Worm (Caenorhabditis elegans) whole organism, L4 larva: Measurements from ENCODE around the gene W04D12.1.

Experiments used
- F10B5.3 ChIP-seq: sonication (generic microtip); optimal IDR thresholded peaks from 2 replicates; lab custom pipeline; 2016; ENCODE audit warnings: mild to moderate bottlenecking, missing genetic modification characterization, missing compliant biosample characterization
- Y105C5A.15 ChIP-seq: fragments of 200-800 bp; sonication (Bioruptor generic); IDR thresholded peaks from 2 replicates; pipeline ENCODE4 v1.3.6; 2022; ENCODE audit warnings: missing genetic modification characterization, missing compliant biosample characterization
- ZK546.5 ChIP-seq, 2 experiments: sonication (generic microtip); optimal IDR thresholded peaks; 2 replicates each; lab custom pipeline; 2017; ENCODE audit warnings: missing biosample characterization in 2 of 2, missing genetic modification characterization in 2 of 2
- aha-1 ChIP-seq: fragments of 150-350 bp; peaks from one replicate; lab custom pipeline; 2014; ENCODE audit warnings: missing biosample characterization, missing genetic modification characterization
- aly-2 ChIP-seq: sonication (generic microtip); optimal IDR thresholded peaks from 2 replicates; lab custom pipeline; 2018; ENCODE audit warnings: missing biosample characterization, missing genetic modification characterization
- attf-4 ChIP-seq: sonication (generic microtip); optimal IDR thresholded peaks from 3 replicates; lab custom pipeline; 2017; ENCODE audit warnings: missing biosample characterization, missing genetic modification characterization
- ceh-20 ChIP-seq: fragments of 200-800 bp; sonication (Bioruptor generic); IDR thresholded peaks from 2 replicates; pipeline ENCODE4 v1.3.6; 2022; ENCODE audit warnings: missing genetic modification reagents, missing genetic modification characterization, missing compliant biosample characterization
- ceh-32 ChIP-seq: sonication (generic microtip); optimal IDR thresholded peaks from 2 replicates; lab custom pipeline; 2016; ENCODE audit warnings: mild to moderate bottlenecking, missing genetic modification characterization, missing compliant biosample characterization; ENCODE audit not compliant: poor library complexity
- ceh-44 ChIP-seq: fragments of 200-800 bp; sonication (Bioruptor generic); IDR thresholded peaks from 2 replicates; pipeline ENCODE4 v1.3.6; 2022; ENCODE audit warnings: missing genetic modification reagents, missing genetic modification characterization, missing compliant biosample characterization
- ceh-62 ChIP-seq: sonication (generic microtip); optimal IDR thresholded peaks from 2 replicates; lab custom pipeline; 2017; ENCODE audit warnings: missing biosample characterization, missing genetic modification characterization
- ces-1 ChIP-seq: fragments of 150-350 bp; sonication (generic microtip); optimal IDR thresholded peaks from 4 replicates; lab custom pipeline; 2014; ENCODE audit warnings: missing biosample characterization, missing genetic modification reagents, missing genetic modification characterization
- ctbp-1 ChIP-seq: fragments of 200-800 bp; sonication (Bioruptor generic); IDR thresholded peaks from 2 replicates; pipeline ENCODE4 v1.3.6; 2022; ENCODE audit warnings: missing genetic modification reagents, missing genetic modification characterization, missing compliant biosample characterization
- daf-16 ChIP-seq, 3 experiments: sonication (generic microtip); optimal IDR thresholded peaks; 2 replicates each; lab custom pipeline; 2016 to 2017; ENCODE audit warnings: missing genetic modification characterization in 3 of 3, missing genetic modification reagents in 3 of 3, mild to moderate bottlenecking in 2 of 3, missing compliant biosample characterization in 2 of 3, missing biosample characterization in 1 of 3, moderate library complexity in 1 of 3
- daf-19 ChIP-seq: fragments of 200-800 bp; sonication (Bioruptor generic); conservative IDR thresholded peaks from 2 replicates; pipeline ENCODE4 v1.3.6; 2022; ENCODE audit warnings: missing genetic modification characterization, missing compliant biosample characterization
- daf-8 ChIP-seq: fragments of 200-800 bp; sonication (Bioruptor generic); IDR thresholded peaks from 2 replicates; pipeline ENCODE4 v1.3.6; 2022; ENCODE audit warnings: missing genetic modification characterization, missing compliant biosample characterization
- dpl-1 ChIP-seq: fragments of 150-350 bp; optimal IDR thresholded peaks from 2 replicates; lab custom pipeline; 2014; ENCODE audit warnings: missing biosample characterization, missing genetic modification reagents, missing genetic modification characterization
- duxl-1 ChIP-seq: sonication (generic microtip); optimal IDR thresholded peaks from 2 replicates; lab custom pipeline; 2016; ENCODE audit warnings: mild to moderate bottlenecking, missing genetic modification characterization, moderate library complexity, missing compliant biosample characterization; ENCODE audit not compliant: poor library complexity
- egl-27 ChIP-seq: sonication (generic microtip); optimal IDR thresholded peaks from 3 replicates; lab custom pipeline; 2017; ENCODE audit warnings: missing biosample characterization, missing genetic modification reagents, missing genetic modification characterization
- gei-8 ChIP-seq: fragments of 200-800 bp; sonication (Bioruptor generic); optimal IDR thresholded peaks from 2 replicates; lab custom pipeline; 2018; ENCODE audit warnings: mild to moderate bottlenecking, missing genetic modification characterization, missing compliant biosample characterization
- hlh-30 ChIP-seq: sonication (generic microtip); optimal IDR thresholded peaks from 2 replicates; lab custom pipeline; 2017; ENCODE audit warnings: antibody characterized with exemption, mild to moderate bottlenecking, missing genetic modification characterization, missing compliant biosample characterization; ENCODE audit not compliant: insufficient read depth
- hmg-1.1 ChIP-seq: fragments of 200-800 bp; sonication (Bioruptor generic); IDR thresholded peaks from 2 replicates; pipeline ENCODE4 v1.3.6; 2022; ENCODE audit warnings: missing genetic modification reagents, missing genetic modification characterization, missing compliant biosample characterization
- jun-1 ChIP-seq: fragments of 150-350 bp; optimal IDR thresholded peaks from 2 replicates; lab custom pipeline; 2014; ENCODE audit warnings: missing biosample characterization, missing genetic modification reagents, missing genetic modification characterization
- lin-1 ChIP-seq: fragments of 200-800 bp; sonication (Bioruptor generic); IDR thresholded peaks from 2 replicates; pipeline ENCODE4 v1.3.6; 2022; ENCODE audit warnings: missing genetic modification reagents, missing genetic modification characterization, missing compliant biosample characterization
- lin-38 ChIP-seq: fragments of 200-800 bp; sonication (Bioruptor generic); IDR thresholded peaks from 2 replicates; pipeline ENCODE4 v1.3.6; 2022; ENCODE audit warnings: missing genetic modification reagents, missing genetic modification characterization, missing compliant biosample characterization
- lsy-2 ChIP-seq, 2 experiments: fragments of 150-350 bp in 1 of 2; sonication (generic microtip) in 1 of 2; optimal IDR thresholded peaks; 2 replicates each; lab custom pipeline; 2014 to 2017; ENCODE audit warnings: missing biosample characterization in 2 of 2, missing genetic modification characterization in 2 of 2
- mdl-1 ChIP-seq, 2 experiments: fragments of 150-350 bp in 1 of 2; sonication (generic microtip) in 1 of 2; optimal IDR thresholded peaks; 2 replicates each; lab custom pipeline; 2014 to 2017; ENCODE audit warnings: missing biosample characterization in 2 of 2, missing genetic modification characterization in 2 of 2
- mep-1 ChIP-seq: fragments of 150-350 bp; sonication (generic microtip); optimal IDR thresholded peaks from 3 replicates; lab custom pipeline; 2014; ENCODE audit warnings: missing biosample characterization, missing genetic modification characterization
- mes-2 ChIP-seq: sonication (generic microtip); optimal IDR thresholded peaks from 2 replicates; lab custom pipeline; 2016; ENCODE audit warnings: missing genotype, mild to moderate bottlenecking, missing genetic modification characterization, missing compliant biosample characterization; ENCODE audit not compliant: poor library complexity, severe bottlenecking
- mxl-2 ChIP-seq: fragments of 200-800 bp; sonication (Bioruptor generic); conservative IDR thresholded peaks from 2 replicates; pipeline ENCODE4 v1.3.6; 2022; ENCODE audit warnings: missing genetic modification reagents, missing genetic modification characterization, missing compliant biosample characterization
- nhr-102 ChIP-seq: sonication (generic microtip); optimal IDR thresholded peaks from 2 replicates; lab custom pipeline; 2016; ENCODE audit warnings: mild to moderate bottlenecking, missing genetic modification characterization, moderate library complexity, missing compliant biosample characterization
- nhr-11 ChIP-seq: fragments of 150-350 bp; optimal IDR thresholded peaks from 2 replicates; lab custom pipeline; 2014; ENCODE audit warnings: missing biosample characterization, missing genetic modification characterization
- nhr-237 ChIP-seq: sonication (generic microtip); optimal IDR thresholded peaks from 2 replicates; lab custom pipeline; 2017; ENCODE audit warnings: missing biosample characterization, missing genetic modification characterization
- nhr-25 ChIP-seq: sonication (generic microtip); optimal IDR thresholded peaks from 2 replicates; lab custom pipeline; 2017; ENCODE audit warnings: missing genetic modification characterization, mild to moderate bottlenecking, missing compliant biosample characterization, antibody characterized with exemption, moderate library complexity, borderline replicate concordance; ENCODE audit not compliant: insufficient read depth
- nhr-28 ChIP-seq: fragments of 150-350 bp; optimal IDR thresholded peaks from 2 replicates; lab custom pipeline; 2014; ENCODE audit warnings: missing biosample characterization, missing genetic modification characterization
- nhr-48 ChIP-seq: sonication (generic microtip); optimal IDR thresholded peaks from 2 replicates; lab custom pipeline; 2016; ENCODE audit warnings: mild to moderate bottlenecking, missing genetic modification characterization, missing compliant biosample characterization
- pha-4 ChIP-seq, 2 experiments: fragments of 150-350 bp in 1 of 2; fragments of 200-800 bp in 1 of 2; sonication (Bioruptor generic) in 1 of 2; IDR thresholded peaks in 1 of 2; optimal IDR thresholded peaks in 1 of 2; 2 replicates each; pipeline versions ENCODE4 v1.3.6 to Lab custom; 2014 to 2022; ENCODE audit warnings: missing genetic modification characterization in 2 of 2, missing genetic modification reagents in 2 of 2, missing biosample characterization in 1 of 2, missing compliant biosample characterization in 1 of 2
- sdz-12 ChIP-seq: fragments of 200-800 bp; sonication (Bioruptor generic); optimal IDR thresholded peaks from 2 replicates; lab custom pipeline; 2018; ENCODE audit warnings: mild to moderate bottlenecking, missing genetic modification characterization, missing compliant biosample characterization
- set-16 ChIP-seq: fragments of 200-800 bp; sonication (Bioruptor generic); IDR thresholded peaks from 2 replicates; pipeline ENCODE4 v1.3.6; 2022; ENCODE audit warnings: missing genetic modification reagents, missing genetic modification characterization, missing compliant biosample characterization
- skn-1 ChIP-seq: fragments of 150-350 bp; optimal IDR thresholded peaks from 2 replicates; lab custom pipeline; 2014; ENCODE audit warnings: missing biosample characterization, missing genetic modification characterization
- snpc-1.2 ChIP-seq: fragments of 200-800 bp; sonication (Bioruptor generic); IDR thresholded peaks from 2 replicates; pipeline ENCODE4 v1.3.6; 2022; ENCODE audit warnings: missing genetic modification reagents, missing genetic modification characterization, missing compliant biosample characterization
- tag-97 ChIP-seq: fragments of 200-800 bp; sonication (Bioruptor generic); IDR thresholded peaks from 2 replicates; pipeline ENCODE4 v1.3.6; 2022; ENCODE audit warnings: missing genetic modification characterization, missing compliant biosample characterization
- unc-62 ChIP-seq, 3 experiments: fragments of 150-350 bp in 1 of 3; sonication (generic microtip); optimal IDR thresholded peaks in 2 of 3; peaks in 1 of 3; 1 replicate in 1 of 3; 2 replicates in 2 of 3; lab custom pipeline; 2014 to 2017; ENCODE audit warnings: missing biosample characterization in 3 of 3, missing genetic modification characterization in 3 of 3, missing genetic modification reagents in 3 of 3, missing genotype in 1 of 3
- vab-7 ChIP-seq: fragments of 200-800 bp; sonication (Bioruptor generic); IDR thresholded peaks from 2 replicates; pipeline ENCODE4 v1.3.6; 2022; ENCODE audit warnings: missing genetic modification reagents, missing genetic modification characterization, missing compliant biosample characterization
- zag-1 ChIP-seq: fragments of 150-350 bp; optimal IDR thresholded peaks from 2 replicates; lab custom pipeline; 2014; ENCODE audit warnings: missing biosample characterization, missing genetic modification characterization
- zfp-2 ChIP-seq: sonication (generic microtip); optimal IDR thresholded peaks from 2 replicates; lab custom pipeline; 2016; ENCODE audit warnings: mild to moderate bottlenecking, missing genetic modification characterization, missing compliant biosample characterization
- zfp-3 ChIP-seq: fragments of 200-800 bp; sonication (Bioruptor generic); conservative IDR thresholded peaks from 2 replicates; pipeline ENCODE4 v1.3.6; 2022; ENCODE audit warnings: missing genetic modification reagents, missing genetic modification characterization, missing compliant biosample characterization

The W04D12.1 gene

ce11 chrIII:5878215-5878614 lies 41.5 kb downstream of the W04D12.1 start, which contains the start of the genes mig-21 and F01F1.2:
Gene mig-21, minus strand, starts transcription at chrIII:5878380.
Gene F01F1.2, plus strand, starts transcription at chrIII:5878554.
- TF ChIP-seq lsy-2 (tag; optimal IDR thresholded peaks at IDR 0.05; lab: Kevin White, UChicago) (peak in 1 of 2 experiments; percentile 75), mes-2 (peak; percentile 31), pha-4 (GFP tag; IDR thresholded peaks at IDR 0.05; lab: Robert Waterston, UW) (no peak), pha-4 (tag; optimal IDR thresholded peaks at IDR 0.05; lab: Kevin White, UChicago) (no peak), lin-38 (GFP tag; lab: Robert Waterston, UW) (peak; percentile 49; the same call in 1 of the 2 replicates), hmg-1.1 (GFP tag; lab: Robert Waterston, UW) (no peak)

DNA sequence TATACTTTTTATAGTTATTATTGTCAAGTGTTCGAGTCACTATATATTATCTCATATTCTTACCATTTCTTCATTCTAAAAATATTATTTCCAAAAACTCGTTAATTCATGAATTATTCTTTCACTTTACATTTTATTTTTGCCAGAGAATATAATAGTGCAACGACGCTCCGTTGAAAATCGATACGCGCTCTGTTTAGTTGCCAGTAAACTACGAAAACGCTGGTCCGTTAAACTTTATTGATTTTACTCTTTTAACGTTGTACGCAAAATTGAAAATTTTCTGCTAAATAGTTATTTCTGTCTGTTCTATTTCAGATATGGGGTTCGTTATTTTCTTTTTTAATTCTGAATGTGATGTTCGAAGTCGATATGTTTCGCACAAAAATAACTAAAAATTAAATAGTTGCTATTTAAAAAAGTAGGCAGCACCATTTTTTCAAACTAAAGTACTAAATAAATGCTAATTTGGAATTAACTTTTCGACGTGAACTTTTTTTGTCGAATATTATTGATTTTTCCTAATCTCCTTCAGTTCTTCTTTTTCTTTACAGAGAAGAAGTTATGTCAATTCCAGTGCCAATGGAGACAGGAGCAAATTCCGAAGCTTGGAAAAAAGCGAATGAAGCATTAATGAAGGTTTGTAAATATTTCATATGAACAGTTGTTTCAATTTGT lies 42.7 kb downstream of the W04D12.1 start, which contains the start of gene hpo-10:
Gene hpo-10, plus strand, starts transcription at position 199 of the 678 bp plus-strand sequence.
- no peak for TF ChIP-seq daf-19 (GFP tag; lab: Robert Waterston, UW)
- TF ChIP-seq lsy-2 (tag; optimal IDR thresholded peaks at IDR 0.05; lab: Kevin White, UChicago): peak in 1 of 2 experiments; percentile 65
- no peak for TF ChIP-seq nhr-237 (tag; lab: Kevin White, UChicago)
- TF ChIP-seq set-16 (GFP tag; lab: Robert Waterston, UW): no peak
- TF ChIP-seq nhr-25 (tag; lab: Kevin White, UChicago): no peak
- TF ChIP-seq ceh-44 (GFP tag; lab: Robert Waterston, UW): no peak
- TF ChIP-seq nhr-28 (tag; lab: Kevin White, UChicago): no peak
- no peak for TF ChIP-seq attf-4 (tag; lab: Kevin White, UChicago)
- no peak for TF ChIP-seq vab-7 (GFP tag; lab: Robert Waterston, UW)
- no peak for TF ChIP-seq F10B5.3 (tag; lab: Kevin White, UChicago)
- TF ChIP-seq aly-2: no peak
- TF ChIP-seq zag-1 (tag; lab: Kevin White, UChicago): no peak
- TF ChIP-seq sdz-12 (GFP tag; lab: Kevin White, UChicago): no peak
- TF ChIP-seq ctbp-1 (GFP tag; lab: Robert Waterston, UW): no peak
- TF ChIP-seq tag-97 (GFP tag; lab: Robert Waterston, UW): no peak
- no peak; the same call in 1 of the 2 replicates for TF ChIP-seq zfp-3 (GFP tag; lab: Robert Waterston, UW)
- no peak for TF ChIP-seq lin-1 (GFP tag; lab: Robert Waterston, UW)
- TF ChIP-seq daf-16 (GFP tag; optimal IDR thresholded peaks at IDR 0.05; lab: Kevin White, UChicago): no peak
- TF ChIP-seq daf-16 (tag; optimal IDR thresholded peaks at IDR 0.05; lab: Kevin White, UChicago): peak; percentile 31
- no peak for TF ChIP-seq daf-8 (GFP tag; lab: Robert Waterston, UW)
- TF ChIP-seq mep-1: peak; percentile 32
- no peak for TF ChIP-seq Y105C5A.15 (GFP tag; lab: Robert Waterston, UW)
- no peak for TF ChIP-seq gei-8 (GFP tag; lab: Kevin White, UChicago)
- TF ChIP-seq duxl-1: no peak
- TF ChIP-seq ceh-20 (GFP tag; lab: Robert Waterston, UW): no peak
- no peak for TF ChIP-seq jun-1
- no peak for TF ChIP-seq unc-62 (GFP tag; optimal IDR thresholded peaks at IDR 0.05 in 1 of 2; lab: Kevin White, UChicago)
- TF ChIP-seq unc-62 (tag; optimal IDR thresholded peaks at IDR 0.05; lab: Kevin White, UChicago): no peak
- TF ChIP-seq nhr-48 (tag; lab: Kevin White, UChicago): no peak
- TF ChIP-seq hlh-30: peak; percentile 22
- no peak for TF ChIP-seq ceh-62 (tag; lab: Kevin White, UChicago)
- TF ChIP-seq egl-27 (tag; lab: Kevin White, UChicago): no peak
- no peak for TF ChIP-seq mxl-2 (GFP tag; lab: Robert Waterston, UW)
- peak; percentile 12 for TF ChIP-seq dpl-1
- TF ChIP-seq ces-1: no peak
- TF ChIP-seq aha-1 (tag; lab: Kevin White, UChicago): peak; percentile 96
- no peak for TF ChIP-seq snpc-1.2 (GFP tag; lab: Robert Waterston, UW)
- no peak for TF ChIP-seq ZK546.5 (tag; optimal IDR thresholded peaks at IDR 0.05; lab: Kevin White, UChicago)
- TF ChIP-seq mdl-1 (tag; optimal IDR thresholded peaks at IDR 0.05; lab: Kevin White, UChicago): no peak
- no peak for TF ChIP-seq skn-1 (tag; lab: Kevin White, UChicago)
- no peak for TF ChIP-seq zfp-2 (tag; lab: Kevin White, UChicago)
- TF ChIP-seq nhr-11 (tag; lab: Kevin White, UChicago): no peak
- TF ChIP-seq nhr-102: no peak
- TF ChIP-seq ceh-32 (tag; lab: Kevin White, UChicago): no peak
- no peak for TF ChIP-seq hmg-1.1 (GFP tag; lab: Robert Waterston, UW)
